Worm (Caenorhabditis elegans) whole organism, L2 larva: ENCODE results near the gene prmt-1.

Experiments used
- ama-1 ChIP-seq: fragments of 150-350 bp; optimal IDR thresholded peaks from 2 replicates; lab custom pipeline; 2018; ENCODE audit warnings: inconsistent platforms
- nhr-21 ChIP-seq: fragments of 150-350 bp; optimal IDR thresholded peaks from 2 replicates; lab custom pipeline; 2014; ENCODE audit warnings: missing biosample characterization, missing genetic modification characterization
- nhr-25 ChIP-seq: fragments of 150-350 bp; sonication (generic microtip); optimal IDR thresholded peaks from 3 replicates; lab custom pipeline; 2014; ENCODE audit warnings: missing biosample characterization, missing genetic modification characterization
- peb-1 ChIP-seq: fragments of 150-350 bp; optimal IDR thresholded peaks from 2 replicates; lab custom pipeline; 2014; ENCODE audit warnings: missing biosample characterization, missing genetic modification characterization

ce11 chrV:20233743-20234142 is 35.8 kb downstream of the prmt-1 start, which contains the start of gene Y113G7B.15:
- TF ChIP-seq nhr-25 (no peak), nhr-21 (tag; lab: Kevin White, UChicago) (no peak), ama-1 (lab: Kevin White, UChicago) (no peak), peb-1 (tag; lab: Kevin White, UChicago) (no peak)
